Fruit fly (Drosophila melanogaster): ENCODE results near the gene CG7330.

CG7330 gene

DNA sequence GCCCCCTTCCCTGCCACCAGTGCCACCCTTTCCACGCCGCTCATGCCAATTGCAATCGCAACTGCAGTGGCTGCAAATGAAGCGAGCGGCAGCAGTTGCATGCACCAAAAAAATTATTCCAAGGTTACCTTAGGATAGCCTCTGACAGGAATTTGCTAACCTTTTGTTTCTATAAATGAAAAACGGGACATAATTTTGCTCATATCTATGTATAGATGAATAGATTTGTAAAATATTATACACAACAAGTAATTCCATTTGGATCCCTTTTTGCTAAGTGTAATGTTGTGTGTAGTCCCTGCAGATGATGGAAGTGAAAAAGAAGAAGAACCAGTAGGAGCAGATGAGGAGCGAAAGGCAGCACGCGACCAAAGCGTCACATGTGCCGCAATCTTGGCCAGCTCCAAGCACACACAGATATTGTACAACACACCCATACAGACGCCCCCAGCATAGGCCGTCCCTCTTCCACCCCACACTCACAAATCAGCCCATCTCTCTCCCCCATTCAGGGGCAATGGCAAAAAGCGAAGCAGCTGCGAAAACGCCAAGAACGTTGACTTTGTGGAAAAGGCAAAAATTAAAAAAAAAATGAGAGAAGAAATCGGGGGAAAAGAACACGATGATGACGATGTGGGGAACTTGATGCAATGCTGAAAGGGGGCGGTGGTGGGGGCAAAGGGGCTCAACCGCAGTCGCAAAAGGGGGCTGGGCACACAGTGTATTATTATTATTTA is 41.9 kb downstream of the CG7330 start:
- TF ChIP-seq CG34406 (GFP tag; optimal IDR thresholded peaks at IDR 0.05) (peak; percentile 93), CG11902 (GFP tag; optimal IDR thresholded peaks at IDR 0.05) (peak; percentile 87), fkh (GFP tag; optimal IDR thresholded peaks at IDR 0.05) (no peak), Gug (GFP tag; IDR thresholded peaks at IDR 0.05) (peak; percentile 86), CG8319 (GFP tag; optimal IDR thresholded peaks at IDR 0.05) (peak; percentile 88), lz (GFP tag; optimal IDR thresholded peaks at IDR 0.05) (peak; percentile 97), ss (GFP tag; optimal IDR thresholded peaks at IDR 0.05) (peak; percentile 86 to 91), CG31627 (GFP tag; optimal IDR thresholded peaks at IDR 0.05) (peak; percentile 97), Hr4 (GFP tag; optimal IDR thresholded peaks at IDR 0.05) (peak; percentile 81), CG3919 (GFP tag; optimal IDR thresholded peaks at IDR 0.05) (peak; percentile 97), CG3032 (tag; optimal IDR thresholded peaks at IDR 0.05) (peak; percentile 94), CG6163 (GFP tag; IDR thresholded peaks at IDR 0.05) (peak; percentile 96), CG6792 (GFP tag; optimal IDR thresholded peaks at IDR 0.05) (peak; percentile 96), fd59A (GFP tag; optimal IDR thresholded peaks at IDR 0.05) (peak; percentile 92), Eip75B (GFP tag; optimal IDR thresholded peaks at IDR 0.05) (peak; percentile 97), vri (GFP tag; optimal IDR thresholded peaks at IDR 0.05) (peak; percentile 90), net (GFP tag; optimal IDR thresholded peaks at IDR 0.05) (peak; percentile 92), CG7368 (GFP tag; optimal IDR thresholded peaks at IDR 0.05) (peak; percentile 94), eg (GFP tag; IDR thresholded peaks at IDR 0.05) (peak; percentile 85), Sox14 (GFP tag; optimal IDR thresholded peaks at IDR 0.05) (peak; percentile 98), CG11294 (GFP tag; IDR thresholded peaks at IDR 0.05) (peak; percentile 70), CG8119 (GFP tag; IDR thresholded peaks at IDR 0.05) (peak; percentile 87), topi (GFP tag; optimal IDR thresholded peaks at IDR 0.05) (peak; percentile 97), CG10669 (GFP tag; optimal IDR thresholded peaks at IDR 0.05) (peak; percentile 94), Hr38 (GFP tag; optimal IDR thresholded peaks at IDR 0.05) (no peak), CG9139 (GFP tag; optimal IDR thresholded peaks at IDR 0.05) (peak; percentile 86), CG11762 (GFP tag; optimal IDR thresholded peaks at IDR 0.05; ENCODE audit: insufficient read depth) (peak; percentile 83), Blimp-1 (GFP tag; optimal IDR thresholded peaks at IDR 0.05) (peak; percentile 87), CG6808 (GFP tag; optimal IDR thresholded peaks at IDR 0.05) (peak; percentile 90), spab (GFP tag; optimal IDR thresholded peaks at IDR 0.05) (peak; percentile 92), Hr39 (GFP tag; optimal IDR thresholded peaks at IDR 0.05) (peak; percentile 97), Met (GFP tag; optimal IDR thresholded peaks at IDR 0.05) (peak; percentile 98), CG15336 (GFP tag; IDR thresholded peaks at IDR 0.05) (peak; percentile 88), CG4318 (GFP tag; optimal IDR thresholded peaks at IDR 0.05) (peak; percentile 80), CG8632 (GFP tag; optimal IDR thresholded peaks at IDR 0.05) (peak; percentile 91), CG10631 (GFP tag; optimal IDR thresholded peaks at IDR 0.05) (peak; percentile 98), CG6276 (GFP tag; optimal IDR thresholded peaks at IDR 0.05) (peak; percentile 73), OdsH (GFP tag; optimal IDR thresholded peaks at IDR 0.05) (peak; percentile 95), CG1621 (tag; optimal IDR thresholded peaks at IDR 0.05) (peak; percentile 95), esn (GFP tag; optimal IDR thresholded peaks at IDR 0.05) (peak; percentile 98), pdm3 (GFP tag; optimal IDR thresholded peaks at IDR 0.05) (peak; percentile 96), acj6 (GFP tag; optimal IDR thresholded peaks at IDR 0.05) (peak; percentile 96), Sox15 (GFP tag; optimal IDR thresholded peaks at IDR 0.05) (peak; percentile 85), CG6854 (GFP tag; optimal IDR thresholded peaks at IDR 0.05) (peak; percentile 90), cyc (GFP tag; optimal IDR thresholded peaks at IDR 0.05) (peak; percentile 96), Smox (GFP tag; optimal IDR thresholded peaks at IDR 0.05) (peak; percentile 97), achi (GFP tag; optimal IDR thresholded peaks at IDR 0.05) (peak; percentile 94), CG16779 (tag; optimal IDR thresholded peaks at IDR 0.05) (peak; percentile 88), svp (GFP tag) (peak; percentile 98), Ets96B (tag; optimal IDR thresholded peaks at IDR 0.05) (peak; percentile 95), dsx (GFP tag; optimal IDR thresholded peaks at IDR 0.05; ENCODE audit: poor library complexity, severe bottlenecking) (peak; percentile 94)
